Worm (Caenorhabditis elegans): Measurements from ENCODE around the gene ngn-1.

- TF ChIP-seq tra-4 (tag; optimal IDR thresholded peaks at IDR 0.05) (no peak), sea-1 (GFP tag; conservative IDR thresholded peaks at IDR 0.05) (no peak), tbx-37 (GFP tag; conservative IDR thresholded peaks at IDR 0.05) (no peak), aly-1 (tag; optimal IDR thresholded peaks at IDR 0.05) (no peak), scrt-1 (GFP tag; IDR thresholded peaks at IDR 0.05) (no peak), tbx-11 (GFP tag; IDR thresholded peaks at IDR 0.05) (no peak), flt-1 (GFP tag; IDR thresholded peaks at IDR 0.05) (no peak), ets-7 (tag; optimal IDR thresholded peaks at IDR 0.05) (no peak), pes-1 (GFP tag; IDR thresholded peaks at IDR 0.05) (no peak)
Observed at ce11 chrIV:2610974-2611373, 17.1 kb downstream of the ngn-1 start.
